Fruit fly (Drosophila melanogaster) whole organism: ENCODE measurements around the gene CG12768.

Experiments used
- CG8478 ChIP-seq: fragments of >200 bp; optimal IDR thresholded peaks from 2 replicates; lab custom pipeline; 2018; ENCODE audit warnings: inconsistent platforms
- Dll ChIP-seq: fragments of >200 bp; optimal IDR thresholded peaks from 2 replicates; lab custom pipeline; 2017
- EcR ChIP-seq, 2 experiments: fragments of >200 bp; optimal IDR thresholded peaks; 2 replicates each; lab custom pipeline; 2017; ENCODE audit warnings: missing biosample characterization in 2 of 2, missing genetic modification characterization in 2 of 2, missing genetic modification reagents in 2 of 2
- pan ChIP-seq: fragments of >200 bp; optimal IDR thresholded peaks from 2 replicates; lab custom pipeline; 2017
- psq ChIP-seq: fragments of >200 bp; optimal IDR thresholded peaks from 2 replicates; lab custom pipeline; 2017
- usp ChIP-seq: fragments of >200 bp; optimal IDR thresholded peaks from 2 replicates; lab custom pipeline; 2017; ENCODE audit warnings: missing biosample characterization, missing genetic modification characterization, mixed read lengths

dm6 chr3L:22864254-22865060, 45.8 kb upstream of the CG12768 start, which contains the start of gene CG33170:
- TF ChIP-seq psq (lab: Kevin White, UChicago) = no peak
- TF ChIP-seq CG8478 (lab: Kevin White, UChicago) = no peak
- TF ChIP-seq pan = no peak
- TF ChIP-seq Dll (lab: Kevin White, UChicago) = no peak
- TF ChIP-seq usp (GFP tag; lab: Kevin White, UChicago) = no peak
- TF ChIP-seq EcR (GFP tag; optimal IDR thresholded peaks at IDR 0.05; lab: Kevin White, UChicago) = no peak
